Worm (Caenorhabditis elegans) whole organism, young adult: Measurements from ENCODE around the gene lias-1.

ENCODE experiments used
- Y67H2A.10 ChIP-seq: fragments of 200-800 bp; sonication (Bioruptor generic); conservative IDR thresholded peaks from 2 replicates; pipeline ENCODE4 v1.3.6; 2022; ENCODE audit warnings: missing genetic modification reagents, missing genetic modification characterization, missing compliant biosample characterization
- die-1 ChIP-seq: sonication (generic microtip); optimal IDR thresholded peaks from 2 replicates; lab custom pipeline; 2016; ENCODE audit warnings: missing genotype, mild to moderate bottlenecking, missing genetic modification characterization, missing compliant biosample characterization
- hlh-26 ChIP-seq: fragments of 200-800 bp; sonication (Bioruptor generic); conservative IDR thresholded peaks from 2 replicates; pipeline ENCODE4 v1.3.6; 2022; ENCODE audit warnings: missing genetic modification reagents, missing genetic modification characterization, missing compliant biosample characterization
- hmg-20 ChIP-seq: fragments of 200-800 bp; sonication (Bioruptor generic); IDR thresholded peaks from 2 replicates; pipeline ENCODE4 v1.3.6; 2022; ENCODE audit warnings: missing genetic modification reagents, missing genetic modification characterization, missing compliant biosample characterization
- nhr-179 ChIP-seq: sonication (generic microtip); optimal IDR thresholded peaks from 2 replicates; lab custom pipeline; 2016; ENCODE audit warnings: mild to moderate bottlenecking, missing genetic modification characterization, missing compliant biosample characterization

DNA sequence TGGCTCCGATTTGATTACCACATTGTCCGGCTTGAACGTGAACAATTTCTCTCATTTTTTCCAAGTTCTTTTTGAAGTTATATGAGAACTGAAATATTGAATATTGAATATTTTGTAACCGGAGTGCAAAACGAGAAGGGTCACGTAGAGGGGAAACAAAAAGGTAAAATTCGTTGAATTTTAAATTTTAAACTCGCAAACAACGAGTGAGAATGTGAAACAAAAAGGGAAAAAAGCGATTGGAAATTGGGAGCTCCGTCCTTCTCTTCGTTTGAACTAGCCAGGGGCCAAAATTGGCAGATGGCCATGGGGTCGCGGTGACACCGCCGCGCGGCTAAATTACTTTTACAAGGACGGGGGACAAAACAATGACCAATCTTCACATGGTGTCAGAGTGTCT, 36.6 kb upstream of the lias-1 start, which contains the start of gene ben-1:
- TF ChIP-seq die-1 (tag; lab: Kevin White, UChicago) (no peak), hmg-20 (GFP tag; lab: Robert Waterston, UW) (no peak), hlh-26 (GFP tag; lab: Robert Waterston, UW) (no peak), Y67H2A.10 (GFP tag; lab: Robert Waterston, UW) (no peak), nhr-179 (tag; lab: Kevin White, UChicago) (no peak)
